Worm (Caenorhabditis elegans) whole organism, L1 larva: ENCODE measurements around the gene hlh-1.

Experiments used
- ama-1 ChIP-seq: fragments of 150-350 bp; optimal IDR thresholded peaks from 2 replicates; lab custom pipeline; 2014
- ceh-82 ChIP-seq, 3 experiments: fragments of 150-350 bp in 1 of 3; sonication (generic microtip) in 2 of 3; optimal IDR thresholded peaks; 2 replicates each; lab custom pipeline; 2014 to 2017; ENCODE audit warnings: missing biosample characterization in 3 of 3, missing genetic modification characterization in 3 of 3
- fos-1 ChIP-seq: fragments of 150-350 bp; optimal IDR thresholded peaks from 2 replicates; lab custom pipeline; 2014; ENCODE audit warnings: missing biosample characterization, missing genetic modification characterization
- skn-1 ChIP-seq: fragments of 150-350 bp; optimal IDR thresholded peaks from 2 replicates; lab custom pipeline; 2014; ENCODE audit warnings: missing biosample characterization, missing genetic modification characterization

DNA sequence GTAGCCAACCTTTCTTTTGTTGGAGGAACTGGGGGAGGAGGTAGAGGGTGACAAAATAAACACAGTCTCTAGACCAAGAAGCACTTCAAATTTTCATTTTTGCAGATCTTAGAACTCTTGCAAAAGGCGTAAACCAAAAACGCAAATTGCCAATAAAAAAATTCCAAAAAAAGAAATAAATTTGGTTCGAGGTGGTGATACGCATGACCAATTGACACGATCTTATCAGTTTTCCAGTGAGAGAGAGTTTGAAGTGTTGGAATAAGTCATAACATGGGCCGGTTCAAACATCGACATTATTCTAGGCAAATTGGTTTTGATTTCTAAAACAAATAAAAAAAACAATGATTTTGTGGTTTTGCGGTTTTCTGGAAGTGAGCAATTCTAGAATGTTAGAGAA is 22.5 kb upstream of the hlh-1 start:
- TF ChIP-seq fos-1 (tag; lab: Kevin White, UChicago) (no peak), ceh-82 (tag; optimal IDR thresholded peaks at IDR 0.05; lab: Kevin White, UChicago) (no peak), ama-1 (lab: Kevin White, UChicago) (no peak), skn-1 (tag; lab: Kevin White, UChicago) (no peak)
